Fruit fly (Drosophila melanogaster): ENCODE data around the gene CG12355.

Gene CG12355

dm6 chr3L:15493886-15494598, 1.3 kb downstream of the CG12355 start (continued):
- TF ChIP-seq Bgb (GFP tag; IDR thresholded peaks at IDR 0.05; ENCODE audit: partially characterized antibody) (no peak), maf-S (GFP tag; optimal IDR thresholded peaks at IDR 0.05) (no peak), CG16815 (GFP tag; optimal IDR thresholded peaks at IDR 0.05) (no peak), CG7556 (GFP tag; optimal IDR thresholded peaks at IDR 0.05) (peak; percentile 48), eyg (GFP tag; optimal IDR thresholded peaks at IDR 0.05) (no peak), Trl (optimal IDR thresholded peaks at IDR 0.05) (peak; percentile 75 to 85), Trl (GFP tag; optimal IDR thresholded peaks at IDR 0.05) (no peak), CG11696 (GFP tag; IDR thresholded peaks at IDR 0.05) (peak; percentile 77), CG4424 (GFP tag; optimal IDR thresholded peaks at IDR 0.05) (peak; percentile 29), pho (GFP tag; optimal IDR thresholded peaks at IDR 0.05) (no peak), vnd (GFP tag; IDR thresholded peaks at IDR 0.05; ENCODE audit: partially characterized antibody) (no peak), caup (GFP tag; optimal IDR thresholded peaks at IDR 0.05; ENCODE audit: severe bottlenecking) (no peak), Sin3A (optimal IDR thresholded peaks at IDR 0.05) (no peak), CG2712 (tag; optimal IDR thresholded peaks at IDR 0.05) (peak; percentile 25), CG31441 (GFP tag; IDR thresholded peaks at IDR 0.05) (peak; percentile 58; the same call in 1 of the 2 replicates), Oli (tag; optimal IDR thresholded peaks at IDR 0.05) (peak; percentile 35), CG10267 (tag; optimal IDR thresholded peaks at IDR 0.05) (peak; percentile 28), CG13287 (GFP tag; IDR thresholded peaks at IDR 0.05; ENCODE audit: partially characterized antibody) (peak; percentile 21; the same call in 1 of the 2 replicates), CG10274 (GFP tag; optimal IDR thresholded peaks at IDR 0.05) (no peak), Dek (tag; optimal IDR thresholded peaks at IDR 0.05) (no peak), CG18011 (GFP tag; optimal IDR thresholded peaks at IDR 0.05) (no peak), CG10959 (GFP tag; IDR thresholded peaks at IDR 0.05) (no peak), CG9876 (GFP tag; optimal IDR thresholded peaks at IDR 0.05) (no peak), Elba2 (GFP tag; optimal IDR thresholded peaks at IDR 0.05) (no peak), D19A (tag; optimal IDR thresholded peaks at IDR 0.05) (peak; percentile 33), yki (optimal IDR thresholded peaks at IDR 0.05) (no peak), Atf6 (GFP tag; IDR thresholded peaks at IDR 0.05) (no peak), sisA (GFP tag; IDR thresholded peaks at IDR 0.05) (peak; percentile 43; the same call in 1 of the 2 replicates), sc (optimal IDR thresholded peaks at IDR 0.05) (no peak), sc (GFP tag; optimal IDR thresholded peaks at IDR 0.05) (no peak), br (optimal IDR thresholded peaks at IDR 0.05) (no peak), CG42726 (GFP tag; IDR thresholded peaks at IDR 0.05; ENCODE audit: partially characterized antibody) (no peak), dan (GFP tag; IDR thresholded peaks at IDR 0.05) (no peak), Ada2b (GFP tag; IDR thresholded peaks at IDR 0.05) (0 out of 2 replicates have a peak, but pooled peaks have one; percentile 36), HLH4C (GFP tag; IDR thresholded peaks at IDR 0.05; ENCODE audit: partially characterized antibody) (no peak), CG14710 (tag; optimal IDR thresholded peaks at IDR 0.05) (no peak), tx (GFP tag; optimal IDR thresholded peaks at IDR 0.05) (no peak), Opbp (GFP tag; IDR thresholded peaks at IDR 0.05; ENCODE audit: partially characterized antibody) (no peak), CG14441 (GFP tag; IDR thresholded peaks at IDR 0.05) (peak; percentile 29; the same call in 1 of the 2 replicates), CG12155 (GFP tag; optimal IDR thresholded peaks at IDR 0.05) (no peak), CG6689 (GFP tag; IDR thresholded peaks at IDR 0.05) (0 out of 2 replicates have a peak, but pooled peaks have one; percentile 9), CG4282 (GFP tag; optimal IDR thresholded peaks at IDR 0.05) (no peak), grn (GFP tag; optimal IDR thresholded peaks at IDR 0.05) (no peak), Med (GFP tag) (no peak), CG1792 (GFP tag; optimal IDR thresholded peaks at IDR 0.05) (no peak), esg (GFP tag; conservative IDR thresholded peaks at IDR 0.05) (no peak), CG3847 (GFP tag; IDR thresholded peaks at IDR 0.05) (no peak; the same call in 1 of the 2 replicates), p53 (GFP tag; optimal IDR thresholded peaks at IDR 0.05) (no peak), chn (GFP tag; optimal IDR thresholded peaks at IDR 0.05) (no peak), CG4854 (GFP tag; optimal IDR thresholded peaks at IDR 0.05) (no peak), sna (GFP tag; IDR thresholded peaks at IDR 0.05; ENCODE audit: partially characterized antibody) (no peak)
